Worm (Caenorhabditis elegans): ENCODE data around the gene mdf-2.
A peak's percentile ranks its signal among the peaks of the same experiment; 100 is the strongest.

The mdf-2 gene

DNA sequence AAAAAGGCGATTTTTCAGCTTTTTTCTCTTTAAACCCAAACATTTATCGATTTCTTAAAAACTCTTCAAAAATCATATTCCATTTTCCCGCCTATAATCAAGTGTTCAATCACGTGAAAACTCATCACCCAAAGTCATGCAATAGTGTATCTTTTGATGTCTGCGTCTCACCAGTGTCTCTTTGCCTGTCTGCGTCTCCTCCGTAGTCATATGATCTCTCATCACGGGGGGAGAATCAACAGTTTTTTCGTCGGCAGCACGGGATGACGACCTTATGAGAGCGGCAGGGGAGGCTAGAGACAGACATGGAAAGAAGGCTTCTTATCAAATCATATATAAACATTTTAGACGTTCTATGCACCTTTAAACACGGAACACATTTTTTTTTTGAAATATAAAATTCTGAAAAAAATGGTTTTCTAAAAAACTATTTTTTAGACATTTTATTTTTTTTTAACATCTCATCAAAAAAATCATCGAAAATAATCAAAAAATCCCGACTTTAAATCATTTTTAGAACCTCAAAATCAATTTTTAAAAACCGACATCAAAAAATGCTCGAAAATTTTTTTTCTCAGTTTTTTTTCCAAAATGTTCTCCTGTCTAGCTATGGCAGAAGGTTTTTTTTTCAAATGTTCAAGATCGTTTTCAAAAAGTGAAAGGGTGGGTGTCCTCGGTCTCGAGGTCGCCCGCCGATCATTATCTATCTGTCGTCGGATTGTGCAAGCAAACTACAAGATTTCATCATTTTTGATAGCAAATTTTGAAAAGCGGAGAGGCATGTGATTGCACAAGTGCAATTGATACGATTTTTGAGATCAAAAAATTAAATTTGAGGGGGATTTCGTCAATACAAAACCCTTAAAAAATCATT, 38.7 kb downstream of the mdf-2 start (continued):
- TF ChIP-seq nhr-48 (tag; optimal IDR thresholded peaks at IDR 0.05) (peak; percentile 96), nhr-42 (GFP tag; IDR thresholded peaks at IDR 0.05) (peak; percentile 93), dmd-9 (GFP tag; IDR thresholded peaks at IDR 0.05) (peak; percentile 83), ceh-32 (tag; optimal IDR thresholded peaks at IDR 0.05; ENCODE audit: poor library complexity) (no peak), zip-11 (GFP tag; IDR thresholded peaks at IDR 0.05) (no peak), ctbp-1 (GFP tag; IDR thresholded peaks at IDR 0.05) (peak; percentile 92), egl-27 (tag; optimal IDR thresholded peaks at IDR 0.05) (no peak), daf-19 (GFP tag; conservative IDR thresholded peaks at IDR 0.05) (no peak), tra-1 (GFP tag; IDR thresholded peaks at IDR 0.05) (peak; percentile 99), nhr-237 (tag; optimal IDR thresholded peaks at IDR 0.05) (no peak), lin-13 (GFP tag; optimal IDR thresholded peaks at IDR 0.05) (peak; percentile 84), saeg-2 (GFP tag; IDR thresholded peaks at IDR 0.05) (peak; percentile 93), aha-1 (tag) (peak; percentile 97), duxl-1 (tag; optimal IDR thresholded peaks at IDR 0.05; ENCODE audit: poor library complexity) (peak; percentile 90), gei-8 (GFP tag; optimal IDR thresholded peaks at IDR 0.05) (peak; percentile 96), zag-1 (tag; optimal IDR thresholded peaks at IDR 0.05) (no peak), arid-1 (GFP tag; conservative IDR thresholded peaks at IDR 0.05) (peak; percentile 87), zip-2 (tag; optimal IDR thresholded peaks at IDR 0.05) (peak; percentile 84), spr-3 (GFP tag; optimal IDR thresholded peaks at IDR 0.05) (peak; percentile 75), zfp-3 (GFP tag; conservative IDR thresholded peaks at IDR 0.05) (peak; percentile 99), F44E2.7 (GFP tag; IDR thresholded peaks at IDR 0.05) (0 out of 2 replicates have a peak, but pooled peaks have one; percentile 17)

DNA sequence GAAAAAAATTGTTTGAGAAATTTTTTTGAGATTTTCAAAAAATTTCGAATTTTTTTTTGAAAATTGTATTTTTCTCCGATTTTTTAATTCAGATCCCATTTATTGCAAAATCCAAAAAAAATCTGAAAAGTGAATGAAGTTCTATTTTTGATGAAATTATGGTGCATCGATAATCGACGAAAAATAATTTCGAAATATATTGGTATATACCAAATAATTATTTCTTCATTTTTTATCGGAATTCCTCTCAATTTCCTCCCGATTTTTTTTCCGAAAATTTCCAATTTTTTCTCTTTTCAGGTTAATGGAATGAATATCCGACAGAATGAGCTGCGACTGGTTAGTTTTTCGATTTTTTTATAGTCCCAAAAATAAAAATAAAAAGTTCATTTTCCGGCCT, 40.1 kb downstream of the mdf-2 start, which contains the start of gene epg-9:
Gene epg-9, plus strand, starts transcription at position 301 of the 400 bp plus-strand sequence.
- TF ChIP-seq arid-1 (GFP tag; conservative IDR thresholded peaks at IDR 0.05) (no peak), unc-130 (GFP tag; optimal IDR thresholded peaks at IDR 0.05) (no peak), dve-1 (tag; optimal IDR thresholded peaks at IDR 0.05; ENCODE audit: insufficient read depth) (no peak)

- TF ChIP-seq aha-1 (tag): peak; percentile 49
- TF ChIP-seq mes-2 (tag; optimal IDR thresholded peaks at IDR 0.05; ENCODE audit: poor library complexity, severe bottlenecking): peak; percentile 73
- no peak for TF ChIP-seq snpc-1.2 (GFP tag; IDR thresholded peaks at IDR 0.05)
- TF ChIP-seq hlh-30 (tag; optimal IDR thresholded peaks at IDR 0.05; ENCODE audit: insufficient read depth): peak; percentile 99
- no peak for TF ChIP-seq tra-1 (GFP tag; IDR thresholded peaks at IDR 0.05)
- peak; percentile 68 for TF ChIP-seq nhr-11 (tag; optimal IDR thresholded peaks at IDR 0.05)
- peak; percentile 80 for TF ChIP-seq ama-1 (optimal IDR thresholded peaks at IDR 0.05)
- TF ChIP-seq ctbp-1 (GFP tag; IDR thresholded peaks at IDR 0.05): no peak
- peak; percentile 85 for TF ChIP-seq mep-1 (tag; optimal IDR thresholded peaks at IDR 0.05)
- TF ChIP-seq nhr-77 (tag; optimal IDR thresholded peaks at IDR 0.05): peak; percentile 78
- TF ChIP-seq dmd-8 (GFP tag; IDR thresholded peaks at IDR 0.05): no peak
- peak; percentile 78 for TF ChIP-seq nhr-28 (tag; optimal IDR thresholded peaks at IDR 0.05)
- peak; percentile 34 for TF ChIP-seq ceh-28 (tag; optimal IDR thresholded peaks at IDR 0.05)
- TF ChIP-seq unc-130 (GFP tag; optimal IDR thresholded peaks at IDR 0.05): no peak
- peak; percentile 53; the same call in 1 of the 2 replicates for TF ChIP-seq ceh-20 (GFP tag; IDR thresholded peaks at IDR 0.05)
- no peak for TF ChIP-seq zag-1 (tag; optimal IDR thresholded peaks at IDR 0.05)
- TF ChIP-seq hlh-11 (tag; optimal IDR thresholded peaks at IDR 0.05): peak; percentile 93
- peak; percentile 48 for TF ChIP-seq nhr-6 (tag; optimal IDR thresholded peaks at IDR 0.05)
- peak; percentile 67 for TF ChIP-seq nhr-48 (tag; optimal IDR thresholded peaks at IDR 0.05)
- TF ChIP-seq lin-1 (GFP tag; IDR thresholded peaks at IDR 0.05): 0 out of 2 replicates have a peak, but pooled peaks have one; percentile 16
- peak; percentile 51 for TF ChIP-seq nhr-25 (tag; optimal IDR thresholded peaks at IDR 0.05; ENCODE audit: borderline replicate concordance, insufficient read depth)
- peak; percentile 42 for TF ChIP-seq duxl-1 (tag; optimal IDR thresholded peaks at IDR 0.05; ENCODE audit: poor library complexity)
- peak; percentile 79 for TF ChIP-seq dmd-6 (GFP tag; IDR thresholded peaks at IDR 0.05)
- TF ChIP-seq ceh-82 (tag; optimal IDR thresholded peaks at IDR 0.05): no peak
- no peak for TF ChIP-seq dmd-9 (GFP tag; IDR thresholded peaks at IDR 0.05)
- peak; percentile 23; the same call in 1 of the 2 replicates for TF ChIP-seq lin-29 (GFP tag; IDR thresholded peaks at IDR 0.05)
- no peak for TF ChIP-seq F44E2.7 (GFP tag; IDR thresholded peaks at IDR 0.05)
- peak; percentile 63 for TF ChIP-seq T26A8.4 (GFP tag; IDR thresholded peaks at IDR 0.05)
- 0 out of 2 replicates have a peak, but pooled peaks have one; percentile 7 for TF ChIP-seq php-3 (GFP tag; IDR thresholded peaks at IDR 0.05)
- no peak for TF ChIP-seq mxl-2 (GFP tag; conservative IDR thresholded peaks at IDR 0.05)
Observed at ce11 chrIV:2599634-2600033, 41.3 kb downstream of the mdf-2 start.
